Fruit fly (Drosophila melanogaster): Measurements from ENCODE around the gene Acsx3.

DNA sequence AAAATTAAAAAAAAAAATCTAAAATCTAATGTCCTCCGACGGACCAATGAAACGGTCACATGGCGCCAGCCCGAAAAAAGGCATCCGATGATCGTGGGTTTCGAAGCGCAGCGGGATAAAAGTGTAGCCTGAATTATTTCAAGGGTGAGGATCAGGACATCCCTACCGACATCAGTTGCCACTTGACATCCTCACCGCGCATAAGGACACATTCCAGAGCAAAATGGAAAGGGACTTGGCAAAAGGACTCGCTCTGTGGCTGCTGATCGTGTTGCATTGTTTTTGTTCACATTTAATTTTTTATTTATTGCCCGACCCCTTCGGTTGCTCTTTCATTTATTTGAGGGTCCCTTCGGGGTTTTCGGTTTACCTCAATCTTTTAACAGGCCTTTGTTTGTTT, 18.6 kb downstream of the Acsx3 start:
- TF ChIP-seq CG8478 (optimal IDR thresholded peaks at IDR 0.05) (no peak), psq (optimal IDR thresholded peaks at IDR 0.05) (no peak), Dll (optimal IDR thresholded peaks at IDR 0.05) (no peak)
